Worm (Caenorhabditis elegans): ENCODE measurements around the gene Y62H9A.10.
A peak's percentile ranks its signal among the peaks of the same experiment; 100 is the strongest.

Y62H9A.10 gene

DNA sequence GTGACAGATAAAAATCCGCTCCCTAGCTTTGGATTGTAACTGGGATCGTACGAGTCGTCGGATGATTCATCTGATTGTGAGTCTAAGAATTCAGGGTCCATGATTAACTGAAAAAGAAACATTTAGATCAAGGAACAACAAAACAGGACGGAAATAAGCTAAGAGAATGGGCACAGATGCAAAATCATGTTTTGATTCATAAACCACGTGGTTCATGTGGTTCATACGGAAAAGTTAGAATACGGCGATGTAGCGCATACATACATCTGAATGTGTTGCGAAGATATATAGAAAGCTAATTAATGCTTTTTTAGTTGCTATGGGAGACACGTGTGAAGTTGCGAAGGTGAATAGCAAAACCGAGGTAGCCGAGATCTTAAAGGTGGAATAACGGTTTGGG, 39.4 kb upstream of the Y62H9A.10 start, which contains the start of gene F55G7.3:
Gene F55G7.3, minus strand, starts transcription at position 101 of the 400 bp plus-strand sequence.
- TF ChIP-seq pha-4 (tag; optimal IDR thresholded peaks at IDR 0.05): no peak
- no peak for TF ChIP-seq sptf-1 (tag; optimal IDR thresholded peaks at IDR 0.05)
- no peak for TF ChIP-seq unc-39 (tag; optimal IDR thresholded peaks at IDR 0.05)

DNA sequence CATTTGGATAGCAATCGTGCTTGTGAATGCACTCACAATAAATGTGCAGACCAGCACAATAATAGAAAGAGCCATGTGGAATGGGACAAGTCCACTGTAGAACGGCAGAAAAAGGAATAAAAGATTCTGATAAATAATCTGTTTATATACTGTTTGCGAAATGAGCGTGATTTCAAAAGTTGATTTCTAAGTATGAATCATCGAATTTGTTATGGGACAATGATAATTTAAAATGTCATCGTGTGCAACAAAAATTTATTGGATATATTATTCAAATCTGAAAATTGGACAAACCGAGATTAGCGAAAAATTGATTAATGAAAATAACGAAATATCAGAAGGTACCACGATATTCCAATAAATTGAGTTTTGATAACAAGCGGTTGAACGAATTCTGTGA, 36.3 kb upstream of the Y62H9A.10 start, which contains the start of gene F55G7.5:
Gene F55G7.5, minus strand, starts transcription at position 101 of the 400 bp plus-strand sequence.
- TF ChIP-seq unc-120 (tag; optimal IDR thresholded peaks at IDR 0.05; ENCODE audit: poor library complexity, severe bottlenecking): no peak
- no peak for TF ChIP-seq lin-13 (tag; optimal IDR thresholded peaks at IDR 0.05)
- TF ChIP-seq nhr-76 (tag; optimal IDR thresholded peaks at IDR 0.05): no peak
- no peak for TF ChIP-seq ztf-11 (tag; optimal IDR thresholded peaks at IDR 0.05)
- no peak for TF ChIP-seq sptf-1 (tag; optimal IDR thresholded peaks at IDR 0.05)
- no peak for TF ChIP-seq nhr-12 (tag; optimal IDR thresholded peaks at IDR 0.05)
- TF ChIP-seq sem-2 (GFP tag; optimal IDR thresholded peaks at IDR 0.05): no peak
- TF ChIP-seq mab-5 (tag; optimal IDR thresholded peaks at IDR 0.05): no peak
- TF ChIP-seq ceh-43 (GFP tag; optimal IDR thresholded peaks at IDR 0.05): no peak
- TF ChIP-seq ces-1 (GFP tag; optimal IDR thresholded peaks at IDR 0.05): no peak
- TF ChIP-seq mep-1 (tag; optimal IDR thresholded peaks at IDR 0.05): no peak
- TF ChIP-seq drap-1 (GFP tag; optimal IDR thresholded peaks at IDR 0.05): no peak
- no peak for TF ChIP-seq lin-32 (GFP tag; optimal IDR thresholded peaks at IDR 0.05)
- no peak for TF ChIP-seq tbx-8 (GFP tag; optimal IDR thresholded peaks at IDR 0.05)
- TF ChIP-seq zip-8 (tag; optimal IDR thresholded peaks at IDR 0.05): no peak
- TF ChIP-seq flh-1 (GFP tag; optimal IDR thresholded peaks at IDR 0.05): no peak
- no peak for TF ChIP-seq nhr-28 (tag; optimal IDR thresholded peaks at IDR 0.05)
- TF ChIP-seq bed-3 (GFP tag; optimal IDR thresholded peaks at IDR 0.05): no peak

DNA sequence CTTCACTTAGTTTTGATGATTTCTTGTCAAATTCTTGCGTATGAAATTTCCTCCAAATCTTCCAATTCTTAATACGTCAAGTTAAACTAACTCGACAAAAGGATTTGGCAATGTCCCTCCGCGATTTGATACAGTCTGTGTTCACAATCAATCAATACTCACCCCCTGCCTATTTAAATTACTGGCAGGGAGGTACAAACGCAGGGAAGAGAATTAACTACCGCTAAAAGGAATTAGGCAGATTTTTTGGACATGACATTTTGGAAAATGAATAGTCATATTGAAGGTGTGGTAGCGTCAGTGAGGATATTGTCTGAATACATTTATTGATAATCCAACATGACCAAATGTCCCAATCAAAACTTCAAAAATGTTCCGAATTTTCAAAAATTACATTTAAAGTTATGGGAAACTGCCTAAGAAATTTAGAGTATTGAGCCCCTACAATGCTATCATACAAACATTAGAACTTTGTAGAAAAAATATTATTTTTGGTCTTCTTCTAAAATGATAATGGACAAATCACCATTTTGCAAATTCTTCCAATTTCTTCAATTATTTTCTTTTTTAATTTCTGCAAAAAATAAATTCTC, 34.9 kb upstream of the Y62H9A.10 start:
- TF ChIP-seq blmp-1 (tag; optimal IDR thresholded peaks at IDR 0.05) (peak; percentile 44), drap-1 (GFP tag; optimal IDR thresholded peaks at IDR 0.05) (peak; percentile 95), ceh-83 (GFP tag; optimal IDR thresholded peaks at IDR 0.05) (peak; percentile 59), mls-2 (tag; optimal IDR thresholded peaks at IDR 0.05) (peak; percentile 43), nhr-28 (tag; optimal IDR thresholded peaks at IDR 0.05) (peak; percentile 55), nhr-237 (tag; optimal IDR thresholded peaks at IDR 0.05) (peak; percentile 99), lin-32 (GFP tag; optimal IDR thresholded peaks at IDR 0.05) (peak; percentile 7), unc-39 (tag; optimal IDR thresholded peaks at IDR 0.05) (peak; percentile 80), zip-8 (tag; optimal IDR thresholded peaks at IDR 0.05) (no peak), ztf-11 (tag; optimal IDR thresholded peaks at IDR 0.05) (peak; percentile 97), tbx-8 (GFP tag; optimal IDR thresholded peaks at IDR 0.05) (peak; percentile 59), elt-1 (tag; optimal IDR thresholded peaks at IDR 0.05; ENCODE audit: borderline replicate concordance, insufficient read depth) (no peak), ham-2 (GFP tag; optimal IDR thresholded peaks at IDR 0.05) (peak; percentile 28), flh-1 (GFP tag; optimal IDR thresholded peaks at IDR 0.05) (no peak), elt-3 (tag; optimal IDR thresholded peaks at IDR 0.05) (peak; percentile 88), lin-13 (tag; optimal IDR thresholded peaks at IDR 0.05) (peak; percentile 78), nhr-12 (tag; optimal IDR thresholded peaks at IDR 0.05) (peak; percentile 79), ceh-43 (GFP tag; optimal IDR thresholded peaks at IDR 0.05) (peak; percentile 47), ces-1 (GFP tag; optimal IDR thresholded peaks at IDR 0.05) (peak; percentile 97), lsy-2 (tag; optimal IDR thresholded peaks at IDR 0.05) (peak; percentile 88), mep-1 (tag; optimal IDR thresholded peaks at IDR 0.05) (peak; percentile 96), sem-2 (GFP tag; optimal IDR thresholded peaks at IDR 0.05) (no peak), bed-3 (GFP tag; optimal IDR thresholded peaks at IDR 0.05) (no peak), pha-4 (tag; optimal IDR thresholded peaks at IDR 0.05) (peak; percentile 92), nhr-2 (tag; optimal IDR thresholded peaks at IDR 0.05) (no peak), unc-62 (GFP tag; optimal IDR thresholded peaks at IDR 0.05) (peak; percentile 92), M03D4.4 (tag; optimal IDR thresholded peaks at IDR 0.05) (peak; percentile 53), mab-5 (tag; optimal IDR thresholded peaks at IDR 0.05) (peak; percentile 94), sptf-1 (tag; optimal IDR thresholded peaks at IDR 0.05) (peak; percentile 87), hlh-1 (tag; optimal IDR thresholded peaks at IDR 0.05) (peak; percentile 85), nhr-76 (tag; optimal IDR thresholded peaks at IDR 0.05) (peak; percentile 75), cnd-1 (tag; optimal IDR thresholded peaks at IDR 0.05) (peak; percentile 86), snpc-4 (tag; optimal IDR thresholded peaks at IDR 0.05) (no peak), ceh-39 (tag; optimal IDR thresholded peaks at IDR 0.05) (peak; percentile 95), unc-120 (tag; optimal IDR thresholded peaks at IDR 0.05; ENCODE audit: poor library complexity, severe bottlenecking) (peak; percentile 89)
